Worm (Caenorhabditis elegans) whole organism, midembryonic: Measurements from ENCODE around the gene gur-4.

Experiments
- T22C8.4 ChIP-seq: fragments of 200-800 bp; sonication (Bioruptor generic); IDR thresholded peaks from 2 replicates; pipeline ENCODE4 v1.3.6; 2022; ENCODE audit warnings: missing genetic modification characterization, missing compliant biosample characterization
- flt-1 ChIP-seq: fragments of 200-800 bp; sonication (Bioruptor generic); IDR thresholded peaks from 2 replicates; pipeline ENCODE4 v1.3.6; 2022; ENCODE audit warnings: missing genetic modification characterization, missing compliant biosample characterization
- klf-2 ChIP-seq: fragments of 200-800 bp; sonication (Bioruptor generic); conservative IDR thresholded peaks from 2 replicates; pipeline ENCODE4 v1.3.6; 2022; ENCODE audit warnings: missing genetic modification reagents, missing genetic modification characterization, missing compliant biosample characterization
- med-1 ChIP-seq: sonication (generic microtip); optimal IDR thresholded peaks from 2 replicates; lab custom pipeline; 2017; ENCODE audit warnings: missing genetic modification characterization, mild to moderate bottlenecking, missing compliant biosample characterization, antibody characterized with exemption, missing genetic modification reagents; ENCODE audit not compliant: insufficient read depth
- ref-1 ChIP-seq: fragments of 200-800 bp; sonication (Bioruptor generic); conservative IDR thresholded peaks from 2 replicates; pipeline ENCODE4 v1.3.6; 2022; ENCODE audit warnings: missing genetic modification reagents, missing genetic modification characterization, missing compliant biosample characterization
- tab-1 ChIP-seq: fragments of 200-800 bp; sonication (Bioruptor generic); IDR thresholded peaks from 2 replicates; pipeline ENCODE4 v1.3.6; 2022; ENCODE audit warnings: missing genetic modification characterization, missing compliant biosample characterization
- ztf-23 ChIP-seq: fragments of 200-800 bp; sonication (Bioruptor generic); IDR thresholded peaks from 2 replicates; pipeline ENCODE4 v1.3.6; 2022; ENCODE audit warnings: missing genetic modification reagents, missing genetic modification characterization, missing compliant biosample characterization
- ztf-29 ChIP-seq: fragments of 200-800 bp; sonication (Bioruptor generic); IDR thresholded peaks from 2 replicates; pipeline ENCODE4 v1.3.6; 2022; ENCODE audit warnings: missing genetic modification reagents, missing genetic modification characterization, missing compliant biosample characterization

ce11 chrII:14112842-14113241 is 8.3 kb downstream of the gur-4 start:
- no peak for TF ChIP-seq flt-1
- TF ChIP-seq med-1 (GFP tag; lab: Kevin White, UChicago) = no peak
- TF ChIP-seq ztf-23 (GFP tag; lab: Robert Waterston, UW) = no peak
- TF ChIP-seq T22C8.4 (GFP tag; lab: Robert Waterston, UW) = no peak
- TF ChIP-seq klf-2 (GFP tag; lab: Robert Waterston, UW) = no peak
- TF ChIP-seq ref-1 (GFP tag; lab: Robert Waterston, UW) = no peak
- no peak for TF ChIP-seq tab-1 (GFP tag; lab: Robert Waterston, UW)
- no peak for TF ChIP-seq ztf-29 (GFP tag; lab: Robert Waterston, UW)
